Fruit fly (Drosophila melanogaster) Kc167 (cell line): ENCODE data around the gene ntc.

Experiments
- psq ChIP-seq: fragments of >200 bp; optimal IDR thresholded peaks from 2 replicates; lab custom pipeline; 2017; ENCODE audit warnings: missing external identifiers
- ttk ChIP-seq: sonication (Bioruptor generic); optimal IDR thresholded peaks from 2 replicates; lab custom pipeline; 2017; ENCODE audit warnings: missing external identifiers

dm6 chr3L:3764338-3764737, 41.9 kb downstream of the ntc start:
- no peak for TF ChIP-seq psq (lab: Kevin White, UChicago)
- no peak for TF ChIP-seq ttk (lab: Kevin White, UChicago)
